Worm (Caenorhabditis elegans) whole organism, L4 larva: ENCODE data around the gene D2007.2.

Experiments
- madf-5 ChIP-seq, 2 experiments: fragments of 200-800 bp; sonication (Bioruptor generic); IDR thresholded peaks; 2 replicates each; pipeline ENCODE4 v1.3.6; 2022; ENCODE audit warnings: missing compliant biosample characterization in 2 of 2, missing genetic modification characterization in 2 of 2
- nhr-28 ChIP-seq: fragments of 150-350 bp; optimal IDR thresholded peaks from 2 replicates; lab custom pipeline; 2014; ENCODE audit warnings: missing biosample characterization, missing genetic modification characterization
- snpc-1.2 ChIP-seq: fragments of 200-800 bp; sonication (Bioruptor generic); IDR thresholded peaks from 2 replicates; pipeline ENCODE4 v1.3.6; 2022; ENCODE audit warnings: missing genetic modification reagents, missing genetic modification characterization, missing compliant biosample characterization

ce11 chrIII:8105771-8106170 lies 43.0 kb upstream of the D2007.2 start:
- TF ChIP-seq madf-5 (GFP tag; IDR thresholded peaks at IDR 0.05; lab: Robert Waterston, UW) (no peak), nhr-28 (tag; lab: Kevin White, UChicago) (no peak), snpc-1.2 (GFP tag; lab: Robert Waterston, UW) (no peak)
